Worm (Caenorhabditis elegans): ENCODE data around the gene F49F1.9.

F49F1.9 gene

ce11 chrIV:4173789-4174188 lies 36.4 kb upstream of the F49F1.9 start, which contains the start of gene rnp-3:
Gene rnp-3, plus strand, starts transcription at chrIV:4174089.
- TF ChIP-seq unc-39 (tag; optimal IDR thresholded peaks at IDR 0.05): no peak
- no peak for TF ChIP-seq sptf-1 (tag; optimal IDR thresholded peaks at IDR 0.05)

- TF ChIP-seq unc-39 (tag; optimal IDR thresholded peaks at IDR 0.05): no peak
Measured at ce11 chrIV:4172242-4172641, 34.9 kb upstream of the F49F1.9 start.

ce11 chrIV:4171531-4172163 lies 34.3 kb upstream of the F49F1.9 start, which contains the start of the genes K08D10.13 and rnp-2:
Gene K08D10.13, minus strand, starts transcription at chrIV:4171581.
Gene rnp-2, plus strand, starts transcription at chrIV:4172076.
- TF ChIP-seq snpc-4 (tag; optimal IDR thresholded peaks at IDR 0.05) (no peak), hlh-1 (tag; optimal IDR thresholded peaks at IDR 0.05) (no peak), lin-13 (tag; optimal IDR thresholded peaks at IDR 0.05) (peak; percentile 4), blmp-1 (tag; optimal IDR thresholded peaks at IDR 0.05) (no peak), unc-39 (tag; optimal IDR thresholded peaks at IDR 0.05) (no peak), nhr-12 (tag; optimal IDR thresholded peaks at IDR 0.05) (no peak), unc-120 (tag; optimal IDR thresholded peaks at IDR 0.05; ENCODE audit: poor library complexity, severe bottlenecking) (no peak), nhr-2 (tag; optimal IDR thresholded peaks at IDR 0.05) (no peak), nhr-237 (tag; optimal IDR thresholded peaks at IDR 0.05) (no peak), lsy-2 (tag; optimal IDR thresholded peaks at IDR 0.05) (peak; percentile 60), ceh-39 (tag; optimal IDR thresholded peaks at IDR 0.05) (no peak), mep-1 (tag; optimal IDR thresholded peaks at IDR 0.05) (peak; percentile 41), nhr-76 (tag; optimal IDR thresholded peaks at IDR 0.05) (no peak)

ce11 chrIV:4167296-4167695 lies 29.9 kb upstream of the F49F1.9 start:
- no peak for TF ChIP-seq ceh-39 (tag; optimal IDR thresholded peaks at IDR 0.05)
- TF ChIP-seq ces-1 (GFP tag; optimal IDR thresholded peaks at IDR 0.05): no peak
- peak; percentile 100 for TF ChIP-seq zip-8 (tag; optimal IDR thresholded peaks at IDR 0.05)

ce11 chrIV:4164392-4164791 lies 27.0 kb upstream of the F49F1.9 start, which contains the start of gene scrm-8:
Gene scrm-8, plus strand, starts transcription at chrIV:4164692.
- TF ChIP-seq mab-5 (tag; optimal IDR thresholded peaks at IDR 0.05) (no peak), drap-1 (GFP tag; optimal IDR thresholded peaks at IDR 0.05) (no peak), hlh-1 (tag; optimal IDR thresholded peaks at IDR 0.05) (no peak), unc-39 (tag; optimal IDR thresholded peaks at IDR 0.05) (no peak), snpc-4 (tag; optimal IDR thresholded peaks at IDR 0.05) (no peak), nhr-237 (tag; optimal IDR thresholded peaks at IDR 0.05) (no peak), elt-3 (tag; optimal IDR thresholded peaks at IDR 0.05) (no peak), sem-2 (GFP tag; optimal IDR thresholded peaks at IDR 0.05) (no peak), unc-120 (tag; optimal IDR thresholded peaks at IDR 0.05; ENCODE audit: poor library complexity, severe bottlenecking) (no peak), ceh-83 (GFP tag; optimal IDR thresholded peaks at IDR 0.05) (no peak), lin-13 (tag; optimal IDR thresholded peaks at IDR 0.05) (no peak), ceh-43 (GFP tag; optimal IDR thresholded peaks at IDR 0.05) (no peak), elt-1 (tag; optimal IDR thresholded peaks at IDR 0.05; ENCODE audit: borderline replicate concordance, insufficient read depth) (no peak), ces-1 (GFP tag; optimal IDR thresholded peaks at IDR 0.05) (no peak)

DNA sequence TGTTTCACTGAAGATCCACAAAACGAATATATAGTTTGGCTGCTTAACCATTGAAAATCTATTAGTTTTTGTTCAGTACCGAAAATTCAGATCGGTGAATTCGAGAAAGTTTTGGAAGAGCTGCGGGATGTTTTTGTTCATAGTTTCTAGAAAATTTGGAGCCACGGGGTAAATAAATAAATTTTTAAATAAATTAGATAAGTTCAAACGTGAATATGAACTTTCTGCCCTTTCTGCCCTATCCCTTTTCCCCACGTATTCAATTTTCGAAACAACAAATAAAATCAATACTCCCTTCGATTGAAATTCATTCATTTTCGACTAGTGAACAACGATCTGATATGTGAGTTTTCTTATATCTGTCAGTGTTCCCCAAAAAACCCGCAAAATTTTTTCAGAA lies 24.7 kb upstream of the F49F1.9 start, which contains the start of gene scrm-5:
TSS of gene scrm-5 (plus strand) at position 301 of the 400 bp plus-strand sequence.
- TF ChIP-seq ceh-39 (tag; optimal IDR thresholded peaks at IDR 0.05) (no peak), flh-1 (GFP tag; optimal IDR thresholded peaks at IDR 0.05) (no peak), tbx-8 (GFP tag; optimal IDR thresholded peaks at IDR 0.05) (no peak), lsy-2 (tag; optimal IDR thresholded peaks at IDR 0.05) (no peak), zip-8 (tag; optimal IDR thresholded peaks at IDR 0.05) (no peak), nhr-28 (tag; optimal IDR thresholded peaks at IDR 0.05) (no peak), lin-32 (GFP tag; optimal IDR thresholded peaks at IDR 0.05) (no peak), nhr-237 (tag; optimal IDR thresholded peaks at IDR 0.05) (no peak), ztf-11 (tag; optimal IDR thresholded peaks at IDR 0.05) (no peak), cnd-1 (tag; optimal IDR thresholded peaks at IDR 0.05) (no peak), blmp-1 (tag; optimal IDR thresholded peaks at IDR 0.05) (no peak), sptf-1 (tag; optimal IDR thresholded peaks at IDR 0.05) (no peak), elt-1 (tag; optimal IDR thresholded peaks at IDR 0.05; ENCODE audit: borderline replicate concordance, insufficient read depth) (no peak), unc-62 (GFP tag; optimal IDR thresholded peaks at IDR 0.05) (no peak), unc-120 (tag; optimal IDR thresholded peaks at IDR 0.05; ENCODE audit: poor library complexity, severe bottlenecking) (no peak)
